Worm (Caenorhabditis elegans) whole organism, L4 larva: ENCODE measurements around the gene R08A2.9.

Source experiments
- F44E2.7 ChIP-seq: fragments of 200-800 bp; sonication (Bioruptor generic); IDR thresholded peaks from 2 replicates; pipeline ENCODE4 v2.1.2; 2022; ENCODE audit warnings: missing genetic modification characterization, missing compliant biosample characterization
- F49E8.2 ChIP-seq: sonication (generic microtip); optimal IDR thresholded peaks from 2 replicates; lab custom pipeline; 2016; ENCODE audit warnings: missing compliant biosample characterization, mild to moderate bottlenecking, missing genetic modification characterization, borderline replicate concordance
- R02D3.7 ChIP-seq: fragments of 150-350 bp; sonication (generic microtip); optimal IDR thresholded peaks from 3 replicates; lab custom pipeline; 2014; ENCODE audit warnings: missing biosample characterization, missing genetic modification characterization
- T20F7.1 ChIP-seq: fragments of 200-800 bp; sonication (Bioruptor generic); optimal IDR thresholded peaks from 2 replicates; lab custom pipeline; 2018; ENCODE audit warnings: mild to moderate bottlenecking, missing genetic modification characterization, missing compliant biosample characterization
- Y5F2A.4 ChIP-seq: fragments of 200-800 bp; sonication (Bioruptor generic); optimal IDR thresholded peaks from 2 replicates; lab custom pipeline; 2018; ENCODE audit warnings: mild to moderate bottlenecking, missing genetic modification characterization, missing compliant biosample characterization
- ZK337.2 ChIP-seq: fragments of 200-800 bp; sonication (Bioruptor generic); IDR thresholded peaks from 2 replicates; pipeline ENCODE4 v1.3.6; 2022; ENCODE audit warnings: missing genetic modification reagents, missing genetic modification characterization, missing compliant biosample characterization
- ZK546.5 ChIP-seq, 2 experiments: sonication (generic microtip); optimal IDR thresholded peaks; 2 replicates each; lab custom pipeline; 2017; ENCODE audit warnings: missing biosample characterization in 2 of 2, missing genetic modification characterization in 2 of 2
- aly-2 ChIP-seq: sonication (generic microtip); optimal IDR thresholded peaks from 2 replicates; lab custom pipeline; 2018; ENCODE audit warnings: missing biosample characterization, missing genetic modification characterization
- ama-1 ChIP-seq: fragments of 150-350 bp; optimal IDR thresholded peaks from 2 replicates; lab custom pipeline; 2014; ENCODE audit warnings: inconsistent platforms, mixed read lengths
- arid-1 ChIP-seq: fragments of 200-800 bp; sonication (Bioruptor generic); conservative IDR thresholded peaks from 2 replicates; pipeline ENCODE4 v1.3.6; 2022; ENCODE audit warnings: missing genetic modification reagents, missing genetic modification characterization, missing compliant biosample characterization
- attf-4 ChIP-seq: sonication (generic microtip); optimal IDR thresholded peaks from 3 replicates; lab custom pipeline; 2017; ENCODE audit warnings: missing biosample characterization, missing genetic modification characterization
- ceh-82 ChIP-seq: sonication (generic microtip); optimal IDR thresholded peaks from 2 replicates; lab custom pipeline; 2017; ENCODE audit warnings: missing biosample characterization, missing genetic modification characterization
- daf-16 ChIP-seq, 3 experiments: sonication (generic microtip); optimal IDR thresholded peaks; 2 replicates each; lab custom pipeline; 2016 to 2017; ENCODE audit warnings: missing genetic modification characterization in 3 of 3, missing genetic modification reagents in 3 of 3, mild to moderate bottlenecking in 2 of 3, missing compliant biosample characterization in 2 of 3, missing biosample characterization in 1 of 3, moderate library complexity in 1 of 3
- dmd-6 ChIP-seq: fragments of 200-800 bp; sonication (Bioruptor generic); IDR thresholded peaks from 2 replicates; pipeline ENCODE4 v1.3.6; 2022; ENCODE audit warnings: missing genetic modification reagents, missing genetic modification characterization, missing compliant biosample characterization
- dpl-1 ChIP-seq: fragments of 150-350 bp; optimal IDR thresholded peaks from 2 replicates; lab custom pipeline; 2014; ENCODE audit warnings: missing biosample characterization, missing genetic modification reagents, missing genetic modification characterization
- dve-1 ChIP-seq: sonication (generic microtip); optimal IDR thresholded peaks from 2 replicates; lab custom pipeline; 2017; ENCODE audit warnings: antibody characterized with exemption, mild to moderate bottlenecking, missing genetic modification characterization, missing compliant biosample characterization; ENCODE audit not compliant: insufficient read depth
- egl-43 ChIP-seq: fragments of 200-800 bp; sonication (Bioruptor generic); IDR thresholded peaks from 2 replicates; pipeline ENCODE4 v1.3.6; 2022; ENCODE audit warnings: missing genetic modification reagents, missing genetic modification characterization, missing compliant biosample characterization
- hif-1 ChIP-seq, 2 experiments: sonication (generic microtip); optimal IDR thresholded peaks; 2 replicates each; lab custom pipeline; 2016 to 2017; ENCODE audit warnings: missing compliant biosample characterization in 2 of 2, missing genetic modification characterization in 2 of 2, missing genetic modification reagents in 2 of 2, missing genotype in 2 of 2, mild to moderate bottlenecking in 1 of 2
- hlh-11 ChIP-seq: fragments of 200-800 bp; sonication (Bioruptor generic); optimal IDR thresholded peaks from 2 replicates; lab custom pipeline; 2018; ENCODE audit warnings: mild to moderate bottlenecking, missing genetic modification characterization, missing compliant biosample characterization
- hlh-30 ChIP-seq: sonication (generic microtip); optimal IDR thresholded peaks from 2 replicates; lab custom pipeline; 2017; ENCODE audit warnings: antibody characterized with exemption, mild to moderate bottlenecking, missing genetic modification characterization, missing compliant biosample characterization; ENCODE audit not compliant: insufficient read depth
- hmg-1.1 ChIP-seq: fragments of 200-800 bp; sonication (Bioruptor generic); IDR thresholded peaks from 2 replicates; pipeline ENCODE4 v1.3.6; 2022; ENCODE audit warnings: missing genetic modification reagents, missing genetic modification characterization, missing compliant biosample characterization
- lin-1 ChIP-seq: fragments of 200-800 bp; sonication (Bioruptor generic); IDR thresholded peaks from 2 replicates; pipeline ENCODE4 v1.3.6; 2022; ENCODE audit warnings: missing genetic modification reagents, missing genetic modification characterization, missing compliant biosample characterization
- lin-15B ChIP-seq: fragments of 150-350 bp; sonication (generic microtip); optimal IDR thresholded peaks from 3 replicates; lab custom pipeline; 2014; ENCODE audit warnings: missing biosample characterization, missing genetic modification characterization
- lin-29 ChIP-seq: fragments of 200-800 bp; sonication (Bioruptor generic); IDR thresholded peaks from 2 replicates; pipeline ENCODE4 v1.3.6; 2022; ENCODE audit warnings: missing genetic modification reagents, missing genetic modification characterization, missing compliant biosample characterization
- lir-3 ChIP-seq: sonication (generic microtip); optimal IDR thresholded peaks from 2 replicates; lab custom pipeline; 2016; ENCODE audit warnings: mild to moderate bottlenecking, missing genetic modification characterization, missing compliant biosample characterization
- madf-5 ChIP-seq, 2 experiments: fragments of 200-800 bp; sonication (Bioruptor generic); IDR thresholded peaks; 2 replicates each; pipeline ENCODE4 v1.3.6; 2022; ENCODE audit warnings: missing compliant biosample characterization in 2 of 2, missing genetic modification characterization in 2 of 2
- mdt-29 ChIP-seq: fragments of 200-800 bp; sonication (Bioruptor generic); IDR thresholded peaks from 2 replicates; pipeline ENCODE4 v1.3.6; 2022; ENCODE audit warnings: missing genetic modification reagents, missing genetic modification characterization, missing compliant biosample characterization
- mxl-2 ChIP-seq: fragments of 200-800 bp; sonication (Bioruptor generic); conservative IDR thresholded peaks from 2 replicates; pipeline ENCODE4 v1.3.6; 2022; ENCODE audit warnings: missing genetic modification reagents, missing genetic modification characterization, missing compliant biosample characterization
- mxl-3 ChIP-seq: fragments of 200-800 bp; sonication (Bioruptor generic); optimal IDR thresholded peaks from 2 replicates; lab custom pipeline; 2018; ENCODE audit warnings: mild to moderate bottlenecking, missing genetic modification characterization, missing compliant biosample characterization
- nhr-102 ChIP-seq: sonication (generic microtip); optimal IDR thresholded peaks from 2 replicates; lab custom pipeline; 2016; ENCODE audit warnings: mild to moderate bottlenecking, missing genetic modification characterization, moderate library complexity, missing compliant biosample characterization
- nhr-11 ChIP-seq: fragments of 150-350 bp; optimal IDR thresholded peaks from 2 replicates; lab custom pipeline; 2014; ENCODE audit warnings: missing biosample characterization, missing genetic modification characterization
- nhr-111 ChIP-seq: fragments of 200-800 bp; sonication (Bioruptor generic); optimal IDR thresholded peaks from 2 replicates; lab custom pipeline; 2018; ENCODE audit warnings: mild to moderate bottlenecking, missing genetic modification characterization, missing compliant biosample characterization
- nhr-41 ChIP-seq: fragments of 200-800 bp; sonication (Bioruptor generic); IDR thresholded peaks from 2 replicates; pipeline ENCODE4 v1.3.6; 2022; ENCODE audit warnings: missing genetic modification reagents, missing genetic modification characterization, missing compliant biosample characterization
- nhr-42 ChIP-seq: fragments of 200-800 bp; sonication (Bioruptor generic); IDR thresholded peaks from 2 replicates; pipeline ENCODE4 v1.3.6; 2022; ENCODE audit warnings: missing genetic modification characterization, missing compliant biosample characterization
- nhr-6 ChIP-seq: fragments of 150-350 bp; optimal IDR thresholded peaks from 2 replicates; lab custom pipeline; 2014; ENCODE audit warnings: missing biosample characterization, missing genetic modification characterization
- nhr-77 ChIP-seq: fragments of 150-350 bp; optimal IDR thresholded peaks from 2 replicates; lab custom pipeline; 2014; ENCODE audit warnings: missing biosample characterization, missing genetic modification characterization
- php-3 ChIP-seq: fragments of 200-800 bp; sonication (Bioruptor generic); IDR thresholded peaks from 2 replicates; pipeline ENCODE4 v1.3.6; 2022; ENCODE audit warnings: missing genetic modification reagents, missing genetic modification characterization, missing compliant biosample characterization
- set-16 ChIP-seq: fragments of 200-800 bp; sonication (Bioruptor generic); IDR thresholded peaks from 2 replicates; pipeline ENCODE4 v1.3.6; 2022; ENCODE audit warnings: missing genetic modification reagents, missing genetic modification characterization, missing compliant biosample characterization
- skn-1 ChIP-seq: fragments of 150-350 bp; optimal IDR thresholded peaks from 2 replicates; lab custom pipeline; 2014; ENCODE audit warnings: missing biosample characterization, missing genetic modification characterization
- snpc-1.2 ChIP-seq: fragments of 200-800 bp; sonication (Bioruptor generic); IDR thresholded peaks from 2 replicates; pipeline ENCODE4 v1.3.6; 2022; ENCODE audit warnings: missing genetic modification reagents, missing genetic modification characterization, missing compliant biosample characterization
- snpc-4 ChIP-seq: fragments of 150-350 bp; optimal IDR thresholded peaks from 2 replicates; lab custom pipeline; 2014; ENCODE audit warnings: missing biosample characterization, missing genetic modification characterization
- spr-1 ChIP-seq: sonication (generic microtip); optimal IDR thresholded peaks from 2 replicates; lab custom pipeline; 2016; ENCODE audit warnings: mild to moderate bottlenecking, missing genetic modification characterization, missing compliant biosample characterization
- spr-3 ChIP-seq: fragments of 200-800 bp; sonication (Bioruptor generic); optimal IDR thresholded peaks from 2 replicates; lab custom pipeline; 2018; ENCODE audit warnings: mild to moderate bottlenecking, missing genetic modification characterization, missing compliant biosample characterization
- unc-130 ChIP-seq: sonication (generic microtip); optimal IDR thresholded peaks from 2 replicates; lab custom pipeline; 2016; ENCODE audit warnings: missing genetic modification reagents, missing genetic modification characterization, missing compliant biosample characterization
- unc-39 ChIP-seq: sonication (generic microtip); optimal IDR thresholded peaks from 2 replicates; lab custom pipeline; 2017; ENCODE audit warnings: missing biosample characterization, missing genetic modification characterization
- unc-62 ChIP-seq, 3 experiments: fragments of 150-350 bp in 1 of 3; sonication (generic microtip); optimal IDR thresholded peaks in 2 of 3; peaks in 1 of 3; 1 replicate in 1 of 3; 2 replicates in 2 of 3; lab custom pipeline; 2014 to 2017; ENCODE audit warnings: missing biosample characterization in 3 of 3, missing genetic modification characterization in 3 of 3, missing genetic modification reagents in 3 of 3, missing genotype in 1 of 3
- vab-7 ChIP-seq: fragments of 200-800 bp; sonication (Bioruptor generic); IDR thresholded peaks from 2 replicates; pipeline ENCODE4 v1.3.6; 2022; ENCODE audit warnings: missing genetic modification reagents, missing genetic modification characterization, missing compliant biosample characterization
- zag-1 ChIP-seq: fragments of 150-350 bp; optimal IDR thresholded peaks from 2 replicates; lab custom pipeline; 2014; ENCODE audit warnings: missing biosample characterization, missing genetic modification characterization
- zfp-3 ChIP-seq: fragments of 200-800 bp; sonication (Bioruptor generic); conservative IDR thresholded peaks from 2 replicates; pipeline ENCODE4 v1.3.6; 2022; ENCODE audit warnings: missing genetic modification reagents, missing genetic modification characterization, missing compliant biosample characterization

R08A2.9 gene

DNA sequence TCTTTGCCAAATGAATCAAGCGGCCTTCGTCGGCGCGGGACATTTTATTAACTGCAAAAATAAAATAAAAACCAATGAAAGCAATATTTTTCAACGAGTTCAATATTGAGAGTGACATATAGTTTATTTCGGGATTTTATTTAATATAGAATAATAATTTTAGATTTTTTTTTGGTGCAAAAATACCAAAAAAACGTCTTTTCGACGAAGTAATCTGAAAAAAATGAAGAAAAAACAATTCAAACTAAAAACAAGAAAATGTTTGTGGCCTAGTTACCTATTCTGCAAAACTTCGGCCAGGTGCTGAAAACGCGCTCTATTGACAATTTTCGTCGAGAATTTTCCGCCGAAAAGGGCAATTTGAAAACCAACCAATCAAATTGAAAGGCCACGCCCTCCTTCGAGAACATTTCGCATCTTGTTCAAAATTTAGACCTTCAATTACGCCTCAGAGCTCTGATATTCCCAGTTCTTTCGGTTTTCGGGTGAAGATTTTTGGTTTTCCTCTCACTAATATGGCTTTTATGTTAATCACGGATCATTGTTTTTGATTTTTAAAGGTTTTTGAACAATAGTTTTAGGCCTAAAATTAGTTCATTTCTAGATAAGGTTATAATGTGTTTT lies 22.5 kb upstream of the R08A2.9 start, which contains the start of gene C47E8.4:
Gene C47E8.4 (minus strand): TSS at position 51 of the 624 bp plus-strand sequence.
- TF ChIP-seq aly-2 (tag; lab: Kevin White, UChicago): no peak
- TF ChIP-seq nhr-11 (tag; lab: Kevin White, UChicago): peak; percentile 99
- TF ChIP-seq ZK337.2 (GFP tag; lab: Robert Waterston, UW): peak; percentile 95
- peak; percentile 97 for TF ChIP-seq nhr-102
- peak; percentile 56 to 99 for TF ChIP-seq unc-62 (GFP tag; optimal IDR thresholded peaks at IDR 0.05 in 1 of 2; lab: Kevin White, UChicago)
- no peak for TF ChIP-seq unc-62 (tag; optimal IDR thresholded peaks at IDR 0.05; lab: Kevin White, UChicago)
- TF ChIP-seq hif-1 (tag; optimal IDR thresholded peaks at IDR 0.05; lab: Kevin White, UChicago): peak; percentile 77 to 95
- peak; percentile 4 for TF ChIP-seq zag-1 (tag; lab: Kevin White, UChicago)
- peak in 1 of 2 experiments; percentile 62 for TF ChIP-seq ZK546.5 (tag; optimal IDR thresholded peaks at IDR 0.05; lab: Kevin White, UChicago)
- TF ChIP-seq zfp-3 (GFP tag; lab: Robert Waterston, UW): peak; percentile 97
- TF ChIP-seq dve-1 (tag; lab: Kevin White, UChicago): peak; percentile 99
- TF ChIP-seq php-3 (GFP tag; lab: Robert Waterston, UW): peak; percentile 89
- TF ChIP-seq spr-1 (tag; lab: Kevin White, UChicago): peak; percentile 93
- peak; percentile 68 for TF ChIP-seq snpc-1.2
- peak; percentile 95 for TF ChIP-seq hmg-1.1 (GFP tag; lab: Robert Waterston, UW)
- TF ChIP-seq ceh-82 (tag; lab: Kevin White, UChicago): no peak
- peak; percentile 87 for TF ChIP-seq arid-1 (GFP tag; lab: Robert Waterston, UW)
- TF ChIP-seq dpl-1: peak; percentile 92
- TF ChIP-seq set-16 (GFP tag; lab: Robert Waterston, UW): peak; percentile 64
- TF ChIP-seq skn-1: no peak
- peak; percentile 95 for TF ChIP-seq F49E8.2 (tag; lab: Kevin White, UChicago)
- TF ChIP-seq mxl-2 (GFP tag; lab: Robert Waterston, UW): peak; percentile 63; the same call in 1 of the 2 replicates
- no peak for TF ChIP-seq unc-39 (tag; lab: Kevin White, UChicago)
- TF ChIP-seq egl-43 (GFP tag; lab: Robert Waterston, UW): peak; percentile 89; the same call in 1 of the 2 replicates
- peak; percentile 19 for TF ChIP-seq ama-1 (lab: Kevin White, UChicago)
- peak; percentile 93 for TF ChIP-seq lin-15B (tag; lab: Kevin White, UChicago)
- TF ChIP-seq lin-29 (GFP tag; lab: Robert Waterston, UW): peak; percentile 90
- peak; percentile 85 for TF ChIP-seq spr-3 (GFP tag; lab: Kevin White, UChicago)
- peak; percentile 74 to 81; a peak in 2 of 4 replicates for TF ChIP-seq madf-5 (GFP tag; IDR thresholded peaks at IDR 0.05; lab: Robert Waterston, UW)
- no peak for TF ChIP-seq attf-4 (tag; lab: Kevin White, UChicago)
- TF ChIP-seq nhr-111: peak; percentile 54
- TF ChIP-seq mdt-29 (GFP tag; lab: Robert Waterston, UW): peak; percentile 99
- peak; percentile 93 for TF ChIP-seq nhr-77
- TF ChIP-seq nhr-6 (tag; lab: Kevin White, UChicago): peak; percentile 99
- TF ChIP-seq lir-3 (tag; lab: Kevin White, UChicago): peak; percentile 77
- TF ChIP-seq unc-130: peak; percentile 97
- peak; percentile 69 for TF ChIP-seq vab-7 (GFP tag; lab: Robert Waterston, UW)
- peak; percentile 28 for TF ChIP-seq snpc-4 (tag; lab: Kevin White, UChicago)
- no peak for TF ChIP-seq F44E2.7 (GFP tag; lab: Robert Waterston, UW)
- peak; percentile 91 for TF ChIP-seq hlh-30
- peak; percentile 89 for TF ChIP-seq lin-1 (GFP tag; lab: Robert Waterston, UW)
- peak; percentile 69 for TF ChIP-seq mxl-3
- peak; percentile 66 to 98 for TF ChIP-seq daf-16 (GFP tag; optimal IDR thresholded peaks at IDR 0.05; lab: Kevin White, UChicago)
- peak; percentile 78 for TF ChIP-seq daf-16 (tag; optimal IDR thresholded peaks at IDR 0.05; lab: Kevin White, UChicago)
- TF ChIP-seq dmd-6: peak; percentile 97
- TF ChIP-seq nhr-42 (GFP tag; lab: Robert Waterston, UW): peak; percentile 91
- peak; percentile 91 for TF ChIP-seq T20F7.1 (GFP tag; lab: Kevin White, UChicago)
- TF ChIP-seq nhr-41 (GFP tag; lab: Robert Waterston, UW): peak; percentile 65; the same call in 1 of the 2 replicates
- no peak for TF ChIP-seq R02D3.7 (tag; lab: Kevin White, UChicago)
- TF ChIP-seq Y5F2A.4 (GFP tag; lab: Kevin White, UChicago): peak; percentile 25
- peak; percentile 96 for TF ChIP-seq hlh-11 (tag; lab: Kevin White, UChicago)
